Worm (Caenorhabditis elegans) whole organism, young adult: ENCODE data around the gene H14A12.3.

Source experiments
- C06A6.2 ChIP-seq: fragments of 200-800 bp; sonication (Bioruptor generic); conservative IDR thresholded peaks from 2 replicates; pipeline ENCODE4 v1.3.6; 2022; ENCODE audit warnings: missing genetic modification characterization, missing compliant biosample characterization
- D2030.7 ChIP-seq: fragments of 200-800 bp; sonication (Bioruptor generic); IDR thresholded peaks from 2 replicates; pipeline ENCODE4 v1.3.6; 2022; ENCODE audit warnings: missing genetic modification reagents, missing genetic modification characterization, missing compliant biosample characterization
- F23B12.7 ChIP-seq: sonication (generic microtip); optimal IDR thresholded peaks from 2 replicates; lab custom pipeline; 2017; ENCODE audit warnings: missing genetic modification characterization, mild to moderate bottlenecking, missing compliant biosample characterization, antibody characterized with exemption, moderate library complexity; ENCODE audit not compliant: insufficient read depth
- F49E8.2 ChIP-seq: sonication (generic microtip); optimal IDR thresholded peaks from 3 replicates; lab custom pipeline; 2017; ENCODE audit warnings: missing genetic modification characterization, mild to moderate bottlenecking, missing compliant biosample characterization, antibody characterized with exemption, moderate library complexity; ENCODE audit not compliant: insufficient read depth
- T07F8.4 ChIP-seq: sonication (generic microtip); optimal IDR thresholded peaks from 2 replicates; lab custom pipeline; 2016; ENCODE audit warnings: mild to moderate bottlenecking, missing genetic modification characterization, moderate library complexity, missing compliant biosample characterization
- ceh-58 ChIP-seq: fragments of 200-800 bp; sonication (Bioruptor generic); IDR thresholded peaks from 2 replicates; pipeline ENCODE4 v1.3.6; 2022; ENCODE audit warnings: missing genetic modification characterization, missing compliant biosample characterization
- hsf-1 ChIP-seq: fragments of 200-800 bp; sonication (Bioruptor generic); IDR thresholded peaks from 2 replicates; pipeline ENCODE4 v1.3.6; 2022; ENCODE audit warnings: missing genetic modification reagents, missing genetic modification characterization, missing compliant biosample characterization
- lag-1 ChIP-seq: fragments of 200-800 bp; sonication (Bioruptor generic); IDR thresholded peaks from 2 replicates; pipeline ENCODE4 v1.3.6; 2022; ENCODE audit warnings: missing genetic modification reagents, missing genetic modification characterization, missing compliant biosample characterization
- lin-54 ChIP-seq: fragments of 200-800 bp; sonication (Bioruptor generic); optimal IDR thresholded peaks from 2 replicates; lab custom pipeline; 2018; ENCODE audit warnings: mild to moderate bottlenecking, missing genetic modification characterization, missing compliant biosample characterization
- nhr-120 ChIP-seq: fragments of 200-800 bp; sonication (Bioruptor generic); IDR thresholded peaks from 2 replicates; pipeline ENCODE4 v1.3.6; 2022; ENCODE audit warnings: missing genetic modification characterization, missing compliant biosample characterization
- nhr-80 ChIP-seq: sonication (generic microtip); optimal IDR thresholded peaks from 2 replicates; lab custom pipeline; 2016; ENCODE audit warnings: missing genetic modification characterization, missing compliant biosample characterization
- snpc-4 ChIP-seq, 5 experiments: fragments of 150-350 bp in 1 of 5; sonication (generic microtip) in 4 of 5; optimal IDR thresholded peaks; 2 replicates each; lab custom pipeline; 2014 to 2018; ENCODE audit warnings: missing genetic modification characterization in 5 of 5, missing biosample characterization in 3 of 5, antibody characterized with exemption in 2 of 5, mild to moderate bottlenecking in 2 of 5, missing compliant biosample characterization in 2 of 5, missing genotype in 2 of 5, moderate library complexity in 2 of 5, missing genetic modification reagents in 1 of 5
- unc-62 ChIP-seq: fragments of 150-350 bp; optimal IDR thresholded peaks from 2 replicates; lab custom pipeline; 2014; ENCODE audit warnings: missing biosample characterization, missing genetic modification reagents, missing genetic modification characterization
- ztf-3 ChIP-seq: fragments of 200-800 bp; sonication (Bioruptor generic); optimal IDR thresholded peaks from 2 replicates; lab custom pipeline; 2018; ENCODE audit warnings: mild to moderate bottlenecking, missing genetic modification characterization, missing compliant biosample characterization

ce11 chrIII:7460018-7460417, 3.6 kb upstream of the H14A12.3 start, which contains the start of gene mls-1:
- TF ChIP-seq nhr-120 (GFP tag; lab: Robert Waterston, UW) = no peak
- no peak for TF ChIP-seq nhr-80
- TF ChIP-seq lin-54 (GFP tag; lab: Kevin White, UChicago) = no peak
- no peak for TF ChIP-seq C06A6.2 (GFP tag; lab: Robert Waterston, UW)
- no peak for TF ChIP-seq lag-1 (GFP tag; lab: Robert Waterston, UW)
- no peak for TF ChIP-seq ztf-3 (GFP tag; lab: Kevin White, UChicago)
- no peak for TF ChIP-seq snpc-4 (GFP tag; optimal IDR thresholded peaks at IDR 0.05; lab: Kevin White, UChicago)
- no peak for TF ChIP-seq snpc-4 (tag; optimal IDR thresholded peaks at IDR 0.05; lab: Kevin White, UChicago)
- TF ChIP-seq F49E8.2 (tag; lab: Kevin White, UChicago) = no peak
- TF ChIP-seq F23B12.7 = no peak
- no peak for TF ChIP-seq T07F8.4 (tag; lab: Kevin White, UChicago)
- no peak for TF ChIP-seq ceh-58 (GFP tag; lab: Robert Waterston, UW)
- TF ChIP-seq hsf-1 = no peak
- TF ChIP-seq D2030.7 (GFP tag; lab: Robert Waterston, UW) = no peak
- TF ChIP-seq unc-62 = no peak
